Worm (Caenorhabditis elegans) whole organism, late embryonic: Measurements from ENCODE around the gene lron-4.

Experiments
- C08G9.2 ChIP-seq: sonication (generic microtip); optimal IDR thresholded peaks from 2 replicates; lab custom pipeline; 2016; ENCODE audit warnings: mild to moderate bottlenecking, missing genetic modification characterization, moderate library complexity, missing compliant biosample characterization
- ama-1 ChIP-seq: fragments of 150-350 bp; optimal IDR thresholded peaks from 2 replicates; lab custom pipeline; 2014
- ceh-22 ChIP-seq: sonication (generic microtip); optimal IDR thresholded peaks from 2 replicates; lab custom pipeline; 2017; ENCODE audit warnings: missing biosample characterization, missing genetic modification characterization
- ceh-45 ChIP-seq: fragments of 200-800 bp; sonication (Bioruptor generic); IDR thresholded peaks from 2 replicates; pipeline ENCODE4 v1.3.6; 2022; ENCODE audit warnings: missing genetic modification reagents, missing genetic modification characterization, missing compliant biosample characterization
- ceh-48 ChIP-seq: sonication (generic microtip); optimal IDR thresholded peaks from 2 replicates; lab custom pipeline; 2016; ENCODE audit warnings: missing genetic modification characterization, inconsistent platforms, missing compliant biosample characterization
- dmd-4 ChIP-seq: sonication (generic microtip); optimal IDR thresholded peaks from 2 replicates; lab custom pipeline; 2016; ENCODE audit warnings: borderline replicate concordance, missing genetic modification characterization, missing compliant biosample characterization
- lin-11 ChIP-seq: fragments of 200-800 bp; sonication (Bioruptor generic); optimal IDR thresholded peaks from 2 replicates; lab custom pipeline; 2018; ENCODE audit warnings: mild to moderate bottlenecking, missing genetic modification characterization, missing compliant biosample characterization
- nfya-1 ChIP-seq: sonication (generic microtip); optimal IDR thresholded peaks from 2 replicates; lab custom pipeline; 2017; ENCODE audit warnings: missing genetic modification characterization, mild to moderate bottlenecking, missing compliant biosample characterization, antibody characterized with exemption, moderate library complexity
- pha-4 ChIP-seq: fragments of 150-350 bp; optimal IDR thresholded peaks from 2 replicates; lab custom pipeline; 2018; ENCODE audit warnings: missing biosample characterization, missing genetic modification reagents, missing genetic modification characterization
- tbx-7 ChIP-seq: sonication (generic microtip); optimal IDR thresholded peaks from 2 replicates; lab custom pipeline; 2016; ENCODE audit warnings: missing genotype, missing genetic modification characterization, missing compliant biosample characterization

ce11 chrII:8126132-8126531, 14.2 kb upstream of the lron-4 start:
- no peak for TF ChIP-seq nfya-1 (tag; lab: Kevin White, UChicago)
- no peak for TF ChIP-seq ceh-45 (GFP tag; lab: Robert Waterston, UW)
- peak; percentile 63 for TF ChIP-seq ceh-48 (tag; lab: Kevin White, UChicago)
- no peak for TF ChIP-seq dmd-4 (tag; lab: Kevin White, UChicago)
- TF ChIP-seq tbx-7: no peak
- TF ChIP-seq ama-1 (lab: Kevin White, UChicago): no peak
- TF ChIP-seq C08G9.2 (tag; lab: Kevin White, UChicago): no peak
- no peak for TF ChIP-seq lin-11 (tag; lab: Kevin White, UChicago)
- TF ChIP-seq pha-4 (tag; lab: Kevin White, UChicago): no peak
- no peak for TF ChIP-seq ceh-22
